Fruit fly (Drosophila melanogaster) S2 (cell line): Measurements from ENCODE around the gene S1P.

Source experiments
- CG8478 ChIP-seq: fragments of >200 bp; optimal IDR thresholded peaks from 2 replicates; lab custom pipeline; 2018
- CTCF ChIP-seq, 2 experiments: fragments of >200 bp; optimal IDR thresholded peaks; 2 replicates each; lab custom pipeline; 2018

Gene S1P

DNA sequence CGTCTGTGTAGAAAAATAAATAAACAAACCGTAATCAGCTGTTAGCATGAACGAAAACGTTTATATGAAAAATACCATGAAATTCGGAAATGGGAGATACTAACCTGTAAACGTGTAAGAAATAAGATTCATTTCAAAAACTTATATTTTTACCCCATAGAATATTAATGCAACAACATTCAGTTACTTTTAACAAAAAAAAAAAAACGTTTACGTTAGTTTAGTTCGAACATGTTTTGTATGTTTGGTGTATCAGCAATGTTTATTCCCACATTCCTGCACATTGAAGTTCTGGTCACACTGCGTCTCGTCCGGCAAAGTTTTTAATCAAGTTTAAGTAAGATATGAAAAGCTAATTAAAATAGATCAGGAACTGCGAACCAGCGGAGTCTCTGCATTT, at the start of gene S1P, which contains the start of gene CG11307:
S1P (minus strand) TSS at position 23 of the 400 bp plus-strand sequence.
CG11307 (plus strand) TSS at position 270 of the 400 bp plus-strand sequence.
- TF ChIP-seq CTCF (optimal IDR thresholded peaks at IDR 0.05; lab: Kevin White, UChicago) (no peak), CG8478 (lab: Kevin White, UChicago) (no peak)

dm6 chr3L:21666880-21667279, 49.7 kb upstream of the S1P start, which contains the start of gene Cpr78E:
TSS of gene Cpr78E (minus strand) at chr3L:21666980.
- no peak for TF ChIP-seq CG8478 (lab: Kevin White, UChicago)

DNA sequence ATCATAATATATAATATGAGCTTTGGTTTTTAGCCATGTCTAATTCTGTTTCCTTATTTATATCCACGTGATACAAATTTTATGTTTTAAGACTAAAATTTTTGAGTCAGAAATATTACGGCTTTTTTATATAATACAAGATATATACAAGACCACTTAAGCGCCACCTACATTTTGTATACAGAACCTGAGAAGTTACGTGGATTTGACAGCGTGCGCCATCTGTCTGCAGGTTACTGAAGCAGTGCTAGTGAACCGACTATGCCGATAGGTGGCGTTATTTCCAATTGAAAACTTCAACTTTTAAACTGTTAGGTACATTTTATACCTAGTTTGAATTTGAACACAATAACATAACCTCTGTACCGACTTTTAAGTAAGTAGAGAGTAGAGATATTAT, 35.6 kb upstream of the S1P start:
- TF ChIP-seq CTCF (optimal IDR thresholded peaks at IDR 0.05; lab: Kevin White, UChicago) (peak; percentile 98 to 100), CG8478 (lab: Kevin White, UChicago) (no peak)

DNA sequence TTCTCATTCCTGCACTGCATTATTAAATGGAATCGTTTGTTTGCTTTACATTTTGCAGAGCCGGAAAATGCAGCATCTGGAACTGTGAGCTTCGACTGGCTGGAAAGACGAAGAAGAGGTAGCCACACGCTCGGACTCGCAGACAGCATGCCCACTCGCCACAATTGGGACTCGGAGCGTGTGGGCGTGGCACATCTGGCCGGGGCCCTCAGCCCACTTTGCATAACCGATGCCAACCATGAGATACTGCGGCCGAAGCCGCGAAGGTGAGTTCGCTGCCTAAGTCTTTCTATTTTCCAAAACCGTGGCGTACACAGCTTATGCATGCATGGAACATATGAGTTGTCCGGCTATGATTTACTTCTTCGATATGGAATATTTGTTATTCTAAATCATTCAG, 34.9 kb upstream of the S1P start:
- TF ChIP-seq CTCF (optimal IDR thresholded peaks at IDR 0.05; lab: Kevin White, UChicago) (no peak), CG8478 (lab: Kevin White, UChicago) (no peak)

DNA sequence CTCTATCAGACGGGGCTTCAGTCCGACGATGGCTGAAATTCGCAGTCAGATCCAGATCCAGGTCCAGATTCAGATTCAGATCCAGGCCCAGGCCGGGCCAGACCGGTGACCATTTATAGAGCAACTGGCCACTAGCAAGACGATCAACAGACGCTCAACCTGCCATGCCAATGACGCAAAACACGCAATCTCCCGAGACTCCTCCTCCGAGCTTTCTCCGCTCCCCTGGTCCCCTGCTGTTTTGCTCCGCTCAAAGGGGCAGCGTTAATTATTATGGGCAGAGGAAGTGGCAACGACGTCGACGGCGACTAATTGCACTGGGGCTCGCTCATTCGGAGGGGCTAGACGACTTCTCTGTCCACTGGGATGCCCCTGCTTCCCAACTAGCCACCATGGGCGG, 34.2 kb upstream of the S1P start:
- no peak for TF ChIP-seq CG8478 (lab: Kevin White, UChicago)
- no peak for TF ChIP-seq CTCF (optimal IDR thresholded peaks at IDR 0.05; lab: Kevin White, UChicago)

DNA sequence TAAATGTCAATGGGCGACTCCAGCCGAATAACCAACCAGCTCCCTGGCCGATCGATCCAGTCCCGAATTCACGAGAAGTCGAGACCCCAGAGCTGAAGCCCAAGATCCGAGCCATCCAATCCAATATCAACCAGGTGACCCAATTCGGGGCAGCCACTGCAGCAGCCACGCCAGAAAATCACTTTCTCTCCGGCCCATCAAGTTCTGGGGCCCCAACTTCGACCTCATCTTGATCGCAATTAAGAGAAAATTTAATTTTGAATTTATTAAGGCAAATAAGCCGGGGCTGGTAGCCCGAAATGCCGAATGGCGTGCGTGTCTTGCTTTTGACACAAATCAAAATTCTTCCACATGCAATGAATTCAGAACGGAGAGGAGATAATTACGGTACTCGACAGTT, 30.7 kb upstream of the S1P start:
- no peak for TF ChIP-seq CG8478 (lab: Kevin White, UChicago)
- TF ChIP-seq CTCF (optimal IDR thresholded peaks at IDR 0.05; lab: Kevin White, UChicago), result no peak

- TF ChIP-seq CTCF (optimal IDR thresholded peaks at IDR 0.05; lab: Kevin White, UChicago) (no peak), CG8478 (lab: Kevin White, UChicago) (no peak)
These were observed 28.7 kb upstream of the S1P start for dm6 chr3L:21645878-21646277.

DNA sequence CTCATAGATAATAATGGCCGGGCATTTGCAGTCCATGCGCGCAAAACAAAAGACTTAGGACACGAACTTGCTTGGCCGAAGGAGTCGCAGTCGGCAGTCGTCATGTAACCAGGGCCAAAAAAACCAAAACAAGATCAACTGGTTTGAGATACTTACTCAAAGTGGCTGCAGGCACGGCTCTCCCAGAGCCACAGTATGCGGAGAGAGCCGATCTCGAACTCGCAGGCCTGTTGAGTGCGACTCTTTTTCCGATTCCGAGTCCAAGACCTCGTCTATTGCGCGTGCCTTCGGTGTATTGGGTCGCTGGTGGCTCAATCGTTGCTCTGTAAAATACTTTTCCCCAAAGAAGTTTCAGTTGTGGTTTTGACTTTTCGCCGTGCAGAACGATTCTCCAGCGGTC, 27.4 kb upstream of the S1P start, which contains the start of gene CG43980:
CG43980 (plus strand) TSS at position 352 of the 400 bp plus-strand sequence.
- TF ChIP-seq CTCF (optimal IDR thresholded peaks at IDR 0.05; lab: Kevin White, UChicago) (no peak), CG8478 (lab: Kevin White, UChicago) (no peak)

- TF ChIP-seq CTCF (optimal IDR thresholded peaks at IDR 0.05; lab: Kevin White, UChicago), result no peak
- no peak for TF ChIP-seq CG8478 (lab: Kevin White, UChicago)
These were observed 27.0 kb upstream of the S1P start for dm6 chr3L:21644176-21644575.

DNA sequence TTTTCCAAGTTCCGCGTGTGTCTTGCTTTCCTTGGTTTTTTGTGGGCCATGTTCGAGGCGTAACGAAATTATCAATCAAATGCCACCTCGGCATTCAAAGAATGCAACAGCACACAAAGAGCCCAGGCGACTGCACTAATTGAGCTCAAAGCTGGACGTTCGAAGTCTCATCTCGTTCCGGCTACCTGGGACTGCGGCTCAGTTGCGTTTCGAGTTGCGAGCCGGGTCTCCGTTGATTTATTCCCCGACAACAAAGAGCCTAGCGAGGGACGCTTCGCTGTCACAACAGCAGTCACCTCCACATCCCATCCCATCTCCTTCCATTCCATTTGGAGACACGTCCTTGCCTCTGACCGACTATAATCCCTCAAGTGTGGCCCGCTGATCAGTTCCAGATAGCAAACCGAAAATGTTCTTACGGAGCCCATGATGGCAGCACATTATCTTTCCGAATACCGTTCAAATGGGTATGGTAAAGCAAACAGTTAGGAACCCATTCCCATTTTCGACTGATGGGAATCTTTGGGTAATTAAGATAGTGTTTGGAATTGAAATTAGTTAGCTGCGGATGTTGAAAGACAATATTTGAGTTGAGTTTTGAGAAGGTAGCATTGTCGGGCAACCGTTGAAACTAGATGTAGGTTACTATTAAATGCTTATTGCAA, 25.9 kb upstream of the S1P start:
- TF ChIP-seq CG8478 (lab: Kevin White, UChicago) (no peak), CTCF (optimal IDR thresholded peaks at IDR 0.05; lab: Kevin White, UChicago) (no peak)

DNA sequence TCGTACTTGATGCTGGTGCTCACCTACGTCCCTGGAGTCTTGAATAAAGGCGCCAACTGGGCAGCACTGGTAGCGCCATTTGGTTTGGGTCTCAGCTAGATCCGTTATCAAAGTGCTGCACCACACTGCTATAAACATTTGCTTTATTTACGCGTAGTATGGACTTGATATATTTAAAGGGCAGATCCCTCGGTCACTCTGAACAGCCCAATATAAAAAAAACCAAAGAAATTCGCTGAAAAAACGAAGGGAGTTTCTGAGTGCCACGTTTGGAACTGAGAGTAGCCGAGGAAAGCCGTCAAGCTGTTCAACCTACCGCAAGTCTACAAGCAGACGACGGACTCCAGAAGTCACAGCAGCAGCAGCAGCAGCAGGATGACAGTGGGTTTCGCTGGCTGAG, 23.6 kb upstream of the S1P start, which contains the start of gene Atox1:
Atox1 (plus strand) TSS at position 181 of the 400 bp plus-strand sequence.
- peak; percentile 79 to 81 for TF ChIP-seq CTCF (optimal IDR thresholded peaks at IDR 0.05; lab: Kevin White, UChicago)
- no peak for TF ChIP-seq CG8478 (lab: Kevin White, UChicago)

DNA sequence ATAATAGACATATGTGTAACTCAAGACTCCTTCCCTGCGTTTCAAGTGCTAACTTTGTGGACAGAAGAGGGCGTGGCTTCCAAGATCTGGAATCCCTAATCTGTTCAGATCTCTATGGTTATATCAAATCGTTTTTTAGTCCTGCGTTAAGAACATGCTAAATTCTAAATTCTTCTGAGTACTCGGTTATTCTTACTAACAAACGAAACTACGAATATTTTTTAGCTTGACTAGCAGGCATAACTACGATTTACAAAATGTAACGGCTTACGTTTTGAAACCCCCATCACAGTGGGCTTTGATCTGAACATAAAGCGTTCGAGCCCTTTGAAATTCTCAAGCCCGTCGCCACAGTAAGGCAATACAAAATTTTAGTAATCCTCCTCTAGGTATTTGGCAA, 21.9 kb upstream of the S1P start, which contains the start of gene CG32445:
CG32445 (plus strand) TSS at position 301 of the 400 bp plus-strand sequence.
- TF ChIP-seq CG8478 (lab: Kevin White, UChicago) (no peak), CTCF (optimal IDR thresholded peaks at IDR 0.05; lab: Kevin White, UChicago) (no peak)

DNA sequence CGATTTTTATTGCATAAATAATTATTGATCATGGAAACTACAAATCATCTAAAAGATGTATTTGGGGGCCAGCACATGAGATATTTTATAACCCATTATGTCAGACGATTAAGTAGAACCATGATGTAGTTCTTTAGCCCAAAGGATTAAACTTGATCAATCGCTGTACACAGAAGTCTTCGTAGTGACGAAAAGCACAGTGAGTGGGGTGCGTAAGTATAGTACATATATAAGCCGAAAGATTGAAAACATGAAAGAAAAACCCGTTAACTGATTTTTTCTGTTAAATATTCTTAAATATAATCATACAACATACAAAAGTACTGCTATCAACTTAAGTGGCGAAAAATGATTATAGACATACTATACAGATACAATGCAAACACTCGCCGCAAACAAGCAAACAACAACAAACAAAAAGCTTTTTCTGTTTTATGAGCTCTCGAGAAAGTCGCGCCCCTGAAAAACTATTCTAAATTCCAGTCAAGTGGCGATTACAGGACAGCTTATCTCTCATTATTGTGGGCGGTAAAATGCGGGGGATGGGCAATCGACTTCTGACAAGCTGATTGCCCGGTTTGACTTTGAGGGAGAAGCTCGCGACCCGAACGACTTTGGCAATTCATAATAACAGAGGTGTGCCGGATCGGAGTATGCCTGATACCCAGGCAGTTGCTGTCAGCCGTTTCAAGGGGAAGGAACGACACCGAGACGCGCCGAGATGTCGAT, 19.3 kb upstream of the S1P start, which contains the start of gene CG32444:
CG32444 (plus strand) TSS at position 683 of the 729 bp plus-strand sequence.
- TF ChIP-seq CTCF (optimal IDR thresholded peaks at IDR 0.05; lab: Kevin White, UChicago) (no peak), CG8478 (lab: Kevin White, UChicago) (no peak)

DNA sequence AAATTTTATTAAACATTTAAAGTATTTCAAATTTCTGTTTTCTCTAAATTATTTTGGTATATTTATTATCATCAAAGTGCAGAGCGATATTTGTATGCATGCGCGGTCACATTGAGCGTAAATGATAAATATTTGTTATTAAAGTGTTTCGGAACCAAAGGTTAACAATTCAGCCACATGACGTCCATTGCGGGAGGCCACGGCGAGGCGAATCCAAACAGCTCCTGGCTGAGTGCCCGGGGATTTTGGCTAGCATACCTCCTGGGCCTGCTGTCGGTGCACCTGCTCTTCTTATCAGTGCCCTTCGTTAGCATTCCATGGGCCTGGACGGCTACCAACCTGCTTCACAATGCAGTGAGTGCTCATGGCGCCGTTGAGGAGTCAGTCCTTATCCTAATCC, 18.0 kb upstream of the S1P start, which contains the start of gene ORMDL:
ORMDL (plus strand) TSS at position 98 of the 400 bp plus-strand sequence.
- no peak for TF ChIP-seq CTCF (optimal IDR thresholded peaks at IDR 0.05; lab: Kevin White, UChicago)
- TF ChIP-seq CG8478 (lab: Kevin White, UChicago), result no peak

DNA sequence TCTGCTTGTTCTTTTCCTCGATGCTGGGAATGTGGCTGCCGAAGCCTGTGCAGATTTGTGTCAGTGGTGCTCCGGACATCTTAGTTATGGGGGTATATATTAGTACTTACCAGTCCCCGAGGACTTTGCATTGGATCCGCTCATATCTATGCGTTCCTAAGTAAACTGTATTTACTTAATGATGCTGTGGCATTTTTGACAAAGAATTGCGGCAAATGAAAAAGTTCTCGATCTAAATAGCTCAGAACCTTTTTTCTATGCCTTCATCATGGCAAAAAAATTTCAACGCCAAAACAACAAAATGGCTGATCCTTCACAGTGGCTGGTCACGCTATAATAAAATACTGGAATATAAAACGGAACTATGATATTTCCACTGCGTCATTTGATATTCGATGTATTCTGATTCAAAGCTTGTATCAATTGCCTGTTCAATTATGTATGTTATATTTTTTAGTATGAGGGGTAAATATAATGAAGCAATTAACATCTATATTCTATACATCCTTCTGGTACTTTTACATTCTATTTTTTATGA, 17.0 kb upstream of the S1P start, which contains the start of gene MED1:
MED1 (minus strand) TSS at position 295 of the 538 bp plus-strand sequence.
- TF ChIP-seq CG8478 (lab: Kevin White, UChicago) (no peak), CTCF (optimal IDR thresholded peaks at IDR 0.05; lab: Kevin White, UChicago) (no peak)
